Worm (Caenorhabditis elegans) whole organism, L2 larva: Measurements from ENCODE around the gene clec-43.

ENCODE experiments used
- Y55F3AM.14 ChIP-seq: fragments of 200-800 bp; sonication (Bioruptor generic); optimal IDR thresholded peaks from 2 replicates; lab custom pipeline; 2018; ENCODE audit warnings: mild to moderate bottlenecking, missing genetic modification characterization, missing compliant biosample characterization
- elt-1 ChIP-seq: fragments of 150-350 bp; optimal IDR thresholded peaks from 2 replicates; lab custom pipeline; 2014; ENCODE audit warnings: missing biosample characterization, missing genetic modification characterization

ce11 chrII:923521-923920 is 20.3 kb upstream of the clec-43 start, which contains the start of gene fbxc-28:
- TF ChIP-seq elt-1 (tag; lab: Kevin White, UChicago) (no peak), Y55F3AM.14 (GFP tag; lab: Kevin White, UChicago) (no peak)
